Worm (Caenorhabditis elegans): ENCODE measurements around the gene sds-22.

sds-22 gene

DNA sequence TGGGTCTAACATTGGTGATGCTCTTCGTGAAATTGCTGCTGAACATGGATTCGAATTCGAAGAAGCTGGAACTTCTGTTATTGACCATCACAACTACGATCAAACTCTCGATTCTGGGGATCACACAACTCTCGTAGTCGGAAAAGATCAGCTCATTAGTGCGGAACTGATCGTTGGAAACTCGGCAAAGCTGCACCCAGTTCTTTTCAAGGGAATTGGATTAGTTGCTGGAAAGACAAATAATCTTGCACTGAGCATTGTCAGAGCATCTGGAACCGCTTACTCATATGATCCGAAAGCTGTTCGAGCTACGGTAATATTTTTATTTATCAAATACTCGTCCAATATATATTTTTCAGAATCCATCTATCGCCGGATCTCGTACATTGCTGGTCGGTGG lies 6.7 kb downstream of the sds-22 start:
- TF ChIP-seq ceh-6 (GFP tag; optimal IDR thresholded peaks at IDR 0.05) (no peak), pha-2 (tag; optimal IDR thresholded peaks at IDR 0.05) (no peak), dmd-4 (tag; optimal IDR thresholded peaks at IDR 0.05; ENCODE audit: borderline replicate concordance) (no peak)

DNA sequence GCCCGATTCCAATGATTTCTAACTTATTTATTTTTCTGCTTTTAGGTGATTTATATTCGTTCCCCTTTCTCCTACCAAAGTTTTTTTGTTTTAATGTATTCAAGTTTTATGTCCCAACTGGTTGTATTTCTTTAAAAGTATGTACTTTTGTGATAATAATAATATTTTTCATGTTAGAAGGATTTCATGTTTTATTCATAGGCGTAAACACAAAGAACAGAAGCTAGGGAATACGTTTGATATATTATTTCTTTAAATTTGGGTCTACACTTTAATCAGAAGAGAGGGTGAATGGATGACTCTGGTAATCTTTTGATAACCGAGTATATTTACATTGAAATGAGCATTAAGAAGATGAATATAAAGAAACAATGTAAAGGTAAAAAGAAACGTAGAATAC lies 7.9 kb downstream of the sds-22 start:
- TF ChIP-seq nhr-11 (tag; optimal IDR thresholded peaks at IDR 0.05) (peak; percentile 32), sdc-2 (tag; optimal IDR thresholded peaks at IDR 0.05) (no peak), nfya-1 (tag; optimal IDR thresholded peaks at IDR 0.05) (no peak)

DNA sequence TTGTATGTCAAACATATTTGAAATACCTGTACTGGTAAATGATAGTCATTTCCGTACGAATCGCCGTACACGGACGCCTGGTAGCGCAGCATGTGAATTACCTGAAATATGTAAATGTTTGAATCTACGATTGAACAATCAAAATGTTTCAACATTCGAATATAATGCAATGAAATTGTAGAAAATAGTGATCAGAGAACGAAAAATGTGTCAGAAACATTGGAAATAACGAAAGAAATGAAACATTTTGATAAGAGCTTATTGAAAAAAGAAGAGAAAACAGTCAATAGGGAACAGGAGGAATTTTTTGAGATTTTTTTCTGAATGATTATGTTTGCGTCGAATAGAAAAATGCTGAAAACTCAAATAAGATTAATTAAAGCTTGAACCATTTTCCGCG lies 11.9 kb downstream of the sds-22 start, which contains the start of gene ztf-17:
Gene ztf-17 (minus strand): TSS at position 101 of the 400 bp plus-strand sequence.
- TF ChIP-seq C08G9.2 (tag; optimal IDR thresholded peaks at IDR 0.05) (no peak), ceh-48 (tag; optimal IDR thresholded peaks at IDR 0.05) (no peak), tbx-7 (tag; optimal IDR thresholded peaks at IDR 0.05) (no peak), hlh-15 (tag; optimal IDR thresholded peaks at IDR 0.05) (no peak), pag-3 (tag; optimal IDR thresholded peaks at IDR 0.05; ENCODE audit: borderline replicate concordance) (no peak), ahr-1 (tag; optimal IDR thresholded peaks at IDR 0.05) (no peak), pqm-1 (tag; optimal IDR thresholded peaks at IDR 0.05) (no peak), ceh-18 (tag; optimal IDR thresholded peaks at IDR 0.05) (no peak), mec-3 (tag; optimal IDR thresholded peaks at IDR 0.05; ENCODE audit: borderline replicate concordance) (no peak), fkh-10 (GFP tag; optimal IDR thresholded peaks at IDR 0.05) (no peak), ceh-6 (GFP tag; optimal IDR thresholded peaks at IDR 0.05) (no peak)

DNA sequence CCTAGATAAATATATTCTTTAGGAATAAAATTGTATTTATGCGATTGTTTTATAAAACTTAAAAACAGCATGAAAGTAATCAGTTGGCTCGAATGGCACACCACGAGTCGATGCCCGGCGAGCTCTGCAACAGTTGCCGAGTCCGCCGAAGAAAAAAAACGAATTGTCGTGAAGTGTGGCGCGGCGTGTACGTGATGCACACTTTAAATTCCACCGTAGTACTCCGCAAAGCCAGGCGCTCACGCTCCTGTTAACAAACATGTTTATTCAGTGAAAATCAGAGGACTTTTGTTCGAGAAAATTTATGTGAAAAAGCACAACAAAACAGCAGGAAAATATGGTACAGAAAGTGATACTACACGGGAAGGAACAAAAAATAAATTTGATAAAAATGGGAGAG lies 12.4 kb downstream of the sds-22 start:
- TF ChIP-seq tbx-2 (tag; optimal IDR thresholded peaks at IDR 0.05) = peak; percentile 8
- no peak for TF ChIP-seq ztf-16 (tag; optimal IDR thresholded peaks at IDR 0.05)
- peak; percentile 24 for TF ChIP-seq nfya-1 (tag; optimal IDR thresholded peaks at IDR 0.05)
- TF ChIP-seq ceh-18 (tag; optimal IDR thresholded peaks at IDR 0.05) = peak; percentile 14

DNA sequence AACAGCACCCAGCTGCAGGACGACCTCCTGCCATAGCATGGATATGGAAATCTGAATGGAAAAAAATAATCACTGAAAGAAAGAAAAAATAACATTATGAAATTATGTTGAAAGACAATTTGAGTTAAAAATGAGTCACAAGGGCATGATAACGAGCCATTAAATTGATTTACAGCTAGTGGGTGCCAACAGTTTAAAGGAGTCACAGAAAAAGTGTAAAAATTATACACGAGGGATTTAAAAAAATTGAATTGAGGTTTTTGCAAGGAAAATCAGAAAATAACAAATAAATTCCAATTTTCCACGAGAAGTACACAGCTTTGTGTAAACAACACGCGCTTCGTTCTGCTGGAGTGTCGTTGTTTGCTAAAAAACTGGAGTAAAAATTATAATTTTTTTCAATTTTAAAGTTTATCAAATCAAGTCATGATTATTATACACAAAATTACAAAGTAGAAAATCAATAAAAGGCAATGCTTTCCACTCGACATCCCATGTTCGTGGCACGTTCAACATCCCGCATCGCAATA lies 15.7 kb downstream of the sds-22 start, which contains the start of gene T01H3.3:
Gene T01H3.3 (minus strand): TSS at position 51 of the 530 bp plus-strand sequence.
- no peak for TF ChIP-seq lim-6 (tag; optimal IDR thresholded peaks at IDR 0.05)
- no peak for TF ChIP-seq hlh-8 (tag; optimal IDR thresholded peaks at IDR 0.05)
- no peak for TF ChIP-seq ceh-31 (tag; optimal IDR thresholded peaks at IDR 0.05)
- no peak for TF ChIP-seq pqm-1 (tag; optimal IDR thresholded peaks at IDR 0.05)
- no peak for TF ChIP-seq eyg-1 (tag; optimal IDR thresholded peaks at IDR 0.05)
- TF ChIP-seq Y22D7AL.16 (tag; optimal IDR thresholded peaks at IDR 0.05) = no peak
- no peak for TF ChIP-seq mec-3 (tag; optimal IDR thresholded peaks at IDR 0.05; ENCODE audit: borderline replicate concordance)
- no peak for TF ChIP-seq sox-2 (GFP tag; IDR thresholded peaks at IDR 0.05)

DNA sequence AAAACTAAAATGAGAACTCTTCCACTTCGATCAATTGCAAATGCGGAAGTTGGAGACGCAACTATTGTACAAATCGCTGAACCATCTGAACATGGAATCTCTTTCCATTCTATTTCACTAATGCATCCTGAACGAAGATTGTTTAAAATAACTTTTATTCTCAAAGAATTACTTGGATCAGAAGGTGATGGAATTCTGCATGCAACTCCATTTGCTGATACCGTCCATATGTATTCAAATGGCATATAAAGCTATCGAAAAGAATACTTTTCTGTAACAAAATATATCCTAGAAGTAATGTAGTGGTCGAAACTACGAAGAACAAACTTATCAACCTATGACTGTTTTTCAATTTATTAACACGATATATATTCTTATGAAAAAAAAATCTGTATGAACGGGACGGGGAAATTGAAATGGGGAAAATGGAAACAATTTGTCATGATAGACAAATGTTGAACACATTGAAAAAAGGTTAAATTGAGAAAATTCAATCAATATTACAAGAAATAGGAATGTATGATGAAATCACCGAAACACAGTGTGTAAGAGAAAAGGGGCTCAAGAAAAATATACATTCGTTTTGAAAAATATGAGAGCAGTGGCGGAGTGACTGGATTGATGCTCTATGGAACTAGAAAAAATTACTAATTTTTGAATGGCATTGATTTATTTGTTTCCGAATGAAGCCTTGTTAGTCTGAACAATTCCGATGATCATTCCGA lies 19.7 kb downstream of the sds-22 start, which contains the start of gene T01H3.2:
Gene T01H3.2 (minus strand): TSS at position 251 of the 725 bp plus-strand sequence.
- TF ChIP-seq K02D7.2 (tag; optimal IDR thresholded peaks at IDR 0.05) = no peak
- TF ChIP-seq ceh-45 (GFP tag; IDR thresholded peaks at IDR 0.05) = no peak
- no peak for TF ChIP-seq npax-4 (tag; optimal IDR thresholded peaks at IDR 0.05)
- no peak for TF ChIP-seq elt-4 (tag; optimal IDR thresholded peaks at IDR 0.05)
- TF ChIP-seq fkh-10 (GFP tag; optimal IDR thresholded peaks at IDR 0.05) = no peak
- TF ChIP-seq unc-86 (tag; optimal IDR thresholded peaks at IDR 0.05) = no peak
- no peak for TF ChIP-seq pag-3 (tag; optimal IDR thresholded peaks at IDR 0.05; ENCODE audit: borderline replicate concordance)

All from whole organism, late embryonic.